Fruit fly (Drosophila melanogaster) whole organism, wandering third instar larva: Measurements from ENCODE around the gene Tsp66E.

ENCODE experiments used
- Abd-B ChIP-seq: fragments of >200 bp; optimal IDR thresholded peaks from 2 replicates; lab custom pipeline; 2017; ENCODE audit warnings: missing biosample characterization, missing genetic modification characterization
- Dfd ChIP-seq: fragments of >200 bp; optimal IDR thresholded peaks from 2 replicates; lab custom pipeline; 2017; ENCODE audit warnings: missing biosample characterization, missing genetic modification characterization
- Dif ChIP-seq: fragments of 200-275, 200-300 bp; sonication (Bioruptor generic); optimal IDR thresholded peaks from 2 replicates; lab custom pipeline; 2018; ENCODE audit warnings: missing biosample characterization, missing genetic modification characterization; ENCODE audit not compliant: partially characterized antibody
- Hr78 ChIP-seq: fragments of >200 bp; optimal IDR thresholded peaks from 2 replicates; lab custom pipeline; 2017; ENCODE audit warnings: missing biosample characterization, missing genetic modification characterization
- Myc ChIP-seq: fragments of >200 bp; optimal IDR thresholded peaks from 2 replicates; lab custom pipeline; 2017
- N ChIP-seq: fragments of >200 bp; optimal IDR thresholded peaks from 2 replicates; lab custom pipeline; 2018; ENCODE audit warnings: missing biosample characterization, missing external identifiers, missing genetic modification characterization
- br ChIP-seq: fragments of 200-800 bp; sonication (Bioruptor generic); optimal IDR thresholded peaks from 2 replicates; lab custom pipeline; 2016; ENCODE audit warnings: missing biosample characterization, missing genetic modification characterization
- foxo ChIP-seq, 2 experiments: fragments of 200-800 bp; sonication (Bioruptor generic); optimal IDR thresholded peaks; 2 replicates in 1 of 2; 3 replicates in 1 of 2; lab custom pipeline; 2016 to 2017; ENCODE audit warnings: missing biosample characterization in 2 of 2, missing genetic modification characterization in 2 of 2
- fru ChIP-seq: fragments of 200-800 bp; sonication (Bioruptor generic); optimal IDR thresholded peaks from 3 replicates; lab custom pipeline; 2016; ENCODE audit warnings: missing biosample characterization, mild to moderate bottlenecking, missing genetic modification characterization
- h ChIP-seq: fragments of 200-800 bp; sonication (Bioruptor generic); optimal IDR thresholded peaks from 3 replicates; lab custom pipeline; 2016; ENCODE audit warnings: missing biosample characterization, mild to moderate bottlenecking, missing genetic modification characterization
- lola ChIP-seq: fragments of >200 bp; optimal IDR thresholded peaks from 2 replicates; lab custom pipeline; 2017; ENCODE audit warnings: missing biosample characterization, missing genetic modification characterization
- psq ChIP-seq: fragments of 200-800 bp; sonication (Bioruptor generic); optimal IDR thresholded peaks from 3 replicates; lab custom pipeline; 2017; ENCODE audit warnings: missing biosample characterization, mild to moderate bottlenecking, missing genetic modification characterization, moderate library complexity
- sv ChIP-seq: fragments of 200-800 bp; sonication (Bioruptor generic); optimal IDR thresholded peaks from 3 replicates; lab custom pipeline; 2016; ENCODE audit warnings: missing biosample characterization, missing genetic modification characterization
- tai ChIP-seq: sonication (Bioruptor generic); optimal IDR thresholded peaks from 2 replicates; lab custom pipeline; 2016; ENCODE audit warnings: missing biosample characterization, missing genetic modification characterization

DNA sequence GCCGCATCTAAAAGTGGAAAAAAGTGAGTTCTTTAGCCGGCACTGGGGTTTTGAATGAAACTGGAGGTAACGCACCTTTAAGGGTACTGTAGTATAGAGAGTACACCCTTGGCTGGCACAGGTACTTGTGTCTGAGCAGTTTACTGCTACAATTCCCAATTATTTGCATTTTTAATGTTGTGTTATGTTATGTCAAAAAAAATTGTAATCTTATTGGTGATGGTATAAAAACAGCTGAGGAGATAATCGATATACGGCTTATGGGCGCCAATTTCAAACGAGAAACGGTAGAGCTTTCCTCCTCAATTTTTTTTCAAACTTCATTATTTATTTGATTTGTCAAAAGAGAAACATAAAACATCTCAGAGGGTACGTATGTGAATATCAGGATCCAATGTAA is 52.2 kb downstream of the Tsp66E start, which contains the start of gene ValRS-m:
- TF ChIP-seq fru (no peak), h (GFP tag; lab: Kevin White, UChicago) (no peak), Hr78 (GFP tag; lab: Kevin White, UChicago) (no peak), Dif (no peak), psq (GFP tag; lab: Kevin White, UChicago) (no peak), Dfd (GFP tag; lab: Kevin White, UChicago) (no peak), tai (GFP tag; lab: Kevin White, UChicago) (no peak), Myc (lab: Kevin White, UChicago) (no peak), N (GFP tag; lab: Kevin White, UChicago) (no peak), Abd-B (no peak), sv (GFP tag; lab: Kevin White, UChicago) (no peak), br (GFP tag; lab: Kevin White, UChicago) (no peak), lola (GFP tag; lab: Kevin White, UChicago) (no peak), foxo (GFP tag; optimal IDR thresholded peaks at IDR 0.05; lab: Kevin White, UChicago) (no peak)
